Fruit fly (Drosophila melanogaster): Measurements from ENCODE around the gene chinmo.

The chinmo gene

dm6 chr2L:1720846-1721506 lies 69.9 kb downstream of the chinmo start (continued):
- TF ChIP-seq mirr (GFP tag; optimal IDR thresholded peaks at IDR 0.05): peak; percentile 44
- peak; percentile 96 for TF ChIP-seq sd (tag; optimal IDR thresholded peaks at IDR 0.05)
- peak; percentile 26; the same call in 1 of the 2 replicates for TF ChIP-seq crol (GFP tag; IDR thresholded peaks at IDR 0.05)
- no peak for TF ChIP-seq vvl (GFP tag; IDR thresholded peaks at IDR 0.05)
- TF ChIP-seq rib (GFP tag; IDR thresholded peaks at IDR 0.05): peak; percentile 76; the same call in 1 of the 2 replicates
- TF ChIP-seq lov (optimal IDR thresholded peaks at IDR 0.05): no peak
- 0 out of 3 replicates have a peak, but pooled peaks have one; percentile 36 for TF ChIP-seq lov (GFP tag; IDR thresholded peaks at IDR 0.05)
- TF ChIP-seq CG31224 (GFP tag; IDR thresholded peaks at IDR 0.05): no peak
- no peak for TF ChIP-seq CG42726 (GFP tag; IDR thresholded peaks at IDR 0.05; ENCODE audit: partially characterized antibody)
- TF ChIP-seq CG7987 (GFP tag; optimal IDR thresholded peaks at IDR 0.05): peak; percentile 8
- TF ChIP-seq Ssrp (tag; optimal IDR thresholded peaks at IDR 0.05): no peak
- no peak for TF ChIP-seq psq (GFP tag; optimal IDR thresholded peaks at IDR 0.05)
- TF ChIP-seq CG14965 (GFP tag; optimal IDR thresholded peaks at IDR 0.05; ENCODE audit: borderline replicate concordance): no peak
- no peak for TF ChIP-seq btn (GFP tag; optimal IDR thresholded peaks at IDR 0.05)
- no peak for TF ChIP-seq CG5180 (GFP tag; optimal IDR thresholded peaks at IDR 0.05)
- TF ChIP-seq CG18764 (GFP tag; optimal IDR thresholded peaks at IDR 0.05): no peak
- no peak for TF ChIP-seq H2.0 (GFP tag; IDR thresholded peaks at IDR 0.05)
- no peak for TF ChIP-seq CG9727 (GFP tag; optimal IDR thresholded peaks at IDR 0.05)
- no peak for TF ChIP-seq CG8388 (GFP tag; optimal IDR thresholded peaks at IDR 0.05)
- TF ChIP-seq nerfin-1 (tag; optimal IDR thresholded peaks at IDR 0.05): no peak
- TF ChIP-seq Tbp (GFP tag; optimal IDR thresholded peaks at IDR 0.05): no peak
- no peak for TF ChIP-seq B-H1 (GFP tag; IDR thresholded peaks at IDR 0.05)
- TF ChIP-seq usp (GFP tag; optimal IDR thresholded peaks at IDR 0.05): no peak
- TF ChIP-seq Asciz (GFP tag; optimal IDR thresholded peaks at IDR 0.05): no peak
- TF ChIP-seq C15 (GFP tag; IDR thresholded peaks at IDR 0.05): no peak
- no peak for TF ChIP-seq row (GFP tag; IDR thresholded peaks at IDR 0.05)
- no peak for TF ChIP-seq Dll (GFP tag; IDR thresholded peaks at IDR 0.05; ENCODE audit: partially characterized antibody)
- TF ChIP-seq Drgx (GFP tag; IDR thresholded peaks at IDR 0.05): no peak
- TF ChIP-seq CG16813 (GFP tag; IDR thresholded peaks at IDR 0.05; ENCODE audit: partially characterized antibody): no peak
- TF ChIP-seq CG11504 (tag; optimal IDR thresholded peaks at IDR 0.05): no peak
- TF ChIP-seq CG1024 (GFP tag; IDR thresholded peaks at IDR 0.05): no peak
- TF ChIP-seq ap (GFP tag; IDR thresholded peaks at IDR 0.05): no peak
- TF ChIP-seq knrl (GFP tag; IDR thresholded peaks at IDR 0.05; ENCODE audit: partially characterized antibody): no peak
- TF ChIP-seq CG1233 (GFP tag; optimal IDR thresholded peaks at IDR 0.05): no peak
- TF ChIP-seq CG12769 (tag; optimal IDR thresholded peaks at IDR 0.05): peak; percentile 51
- TF ChIP-seq GATAe (GFP tag; conservative IDR thresholded peaks at IDR 0.05): peak; percentile 72
- TF ChIP-seq NC2β (GFP tag; optimal IDR thresholded peaks at IDR 0.05): no peak
- no peak for TF ChIP-seq CG1603 (tag; optimal IDR thresholded peaks at IDR 0.05)
- TF ChIP-seq sens-2 (GFP tag; IDR thresholded peaks at IDR 0.05): no peak
- no peak for TF ChIP-seq Dref (GFP tag; IDR thresholded peaks at IDR 0.05)
- peak in 1 of 2 experiments; percentile 4 for TF ChIP-seq Pdp1 (GFP tag; optimal IDR thresholded peaks at IDR 0.05)
- peak; percentile 98 for TF ChIP-seq sug (tag; optimal IDR thresholded peaks at IDR 0.05)
- peak; percentile 47; the same call in 1 of the 2 replicates for TF ChIP-seq NFAT (GFP tag; IDR thresholded peaks at IDR 0.05)
- peak; percentile 72 for TF ChIP-seq CG34376 (GFP tag; optimal IDR thresholded peaks at IDR 0.05)
- no peak for TF ChIP-seq dan (GFP tag; IDR thresholded peaks at IDR 0.05)
- TF ChIP-seq schlank (tag; optimal IDR thresholded peaks at IDR 0.05): no peak
- no peak for TF ChIP-seq bbx (GFP tag; IDR thresholded peaks at IDR 0.05; ENCODE audit: partially characterized antibody)
- peak; percentile 58 for TF ChIP-seq exex (tag; optimal IDR thresholded peaks at IDR 0.05)
- no peak for TF ChIP-seq CG5245 (GFP tag; optimal IDR thresholded peaks at IDR 0.05)
- TF ChIP-seq cg (GFP tag; optimal IDR thresholded peaks at IDR 0.05): peak; percentile 13
